Fruit fly (Drosophila melanogaster) whole organism, pupa: ENCODE results near the gene CG7017.

ENCODE experiments used
- CG8301 ChIP-seq: fragments of 200-800 bp; sonication (Bioruptor generic); optimal IDR thresholded peaks from 2 replicates; lab custom pipeline; 2018; ENCODE audit warnings: missing biosample characterization, mild to moderate bottlenecking, missing genetic modification characterization
- D1 ChIP-seq: fragments of 200-800 bp; sonication (Bioruptor generic); optimal IDR thresholded peaks from 2 replicates; lab custom pipeline; 2018; ENCODE audit warnings: missing biosample characterization, mild to moderate bottlenecking, missing genetic modification characterization, moderate library complexity
- EcR ChIP-seq: fragments of 200-800 bp; sonication (Bioruptor generic); optimal IDR thresholded peaks from 3 replicates; lab custom pipeline; 2019; ENCODE audit warnings: missing biosample characterization, missing genetic modification characterization, mild to moderate bottlenecking, moderate library complexity, missing genetic modification reagents
- fd96Ca ChIP-seq: fragments of 200-800 bp; sonication (Bioruptor generic); IDR thresholded peaks from 3 replicates; pipeline ENCODE4 v1.3.6; 2022; ENCODE audit warnings: missing biosample characterization, missing genetic modification characterization
- rn ChIP-seq: fragments of 200-800 bp; sonication (Bioruptor generic); IDR thresholded peaks from 2 replicates; pipeline ENCODE4 v1.3.6; 2022; ENCODE audit warnings: missing biosample characterization, missing genetic modification characterization

DNA sequence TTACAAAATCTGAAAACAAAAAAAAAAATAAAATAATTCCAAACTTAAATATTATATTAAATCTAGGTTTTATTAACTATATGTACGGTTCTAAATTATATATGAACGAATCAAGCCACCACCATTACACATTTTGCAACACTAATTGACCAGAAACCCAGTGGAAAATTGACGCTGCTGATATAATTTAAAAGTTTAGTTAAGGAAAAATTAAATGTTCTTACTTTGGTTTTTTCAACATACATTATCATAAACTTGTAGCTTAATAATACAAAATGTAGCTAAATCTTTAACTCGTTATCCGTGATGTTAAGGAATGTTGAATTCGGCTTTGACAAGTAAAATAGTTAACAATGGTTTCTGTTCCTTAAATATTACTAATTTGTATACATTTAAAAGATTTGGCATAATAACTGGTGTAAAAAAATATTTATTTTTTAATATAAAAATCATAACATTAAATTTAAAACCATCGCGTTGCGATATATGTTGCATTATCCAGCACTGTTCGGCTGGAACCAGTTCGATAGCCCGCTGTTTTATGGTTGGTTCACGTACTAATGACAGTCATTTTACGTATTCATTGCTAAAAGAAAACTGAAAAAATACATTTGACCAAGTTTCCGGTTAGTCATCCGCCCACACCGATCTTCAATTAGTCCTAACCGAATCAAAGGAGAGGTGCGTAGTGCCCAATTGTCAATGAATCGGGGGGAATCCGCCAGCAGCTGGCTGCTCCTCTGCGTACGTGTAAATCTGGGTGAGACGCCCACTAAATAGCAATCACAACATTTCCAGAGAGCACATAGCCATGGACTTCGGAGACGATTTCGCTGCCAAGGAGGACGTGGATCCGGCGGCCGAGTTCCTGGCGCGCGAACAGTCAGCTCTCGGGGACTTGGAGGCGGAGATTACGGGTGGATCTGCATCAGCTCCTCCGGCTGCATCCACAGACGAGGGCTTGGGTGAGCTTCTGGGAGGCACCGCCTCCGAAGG lies 30.4 kb upstream of the CG7017 start:
- TF ChIP-seq rn (GFP tag; lab: Robert Waterston, UW) (0 out of 2 replicates have a peak, but pooled peaks have one; percentile 10), CG8301 (peak; percentile 15), fd96Ca (GFP tag; lab: Robert Waterston, UW) (no peak), D1 (no peak), EcR (no peak)
